Fruit fly (Drosophila melanogaster) whole organism, embryonic: ENCODE measurements around the gene Lim3.

ENCODE experiments used
- Atf6 ChIP-seq: fragments of 200-800 bp; sonication (Bioruptor generic); IDR thresholded peaks from 2 replicates; pipeline ENCODE4 v1.3.6; 2022; ENCODE audit warnings: missing biosample characterization, missing genetic modification characterization
- Blimp-1 ChIP-seq: fragments of 200-800 bp; sonication (Bioruptor generic); optimal IDR thresholded peaks from 3 replicates; lab custom pipeline; 2018; ENCODE audit warnings: missing biosample characterization, missing genetic modification characterization, mild to moderate bottlenecking, moderate library complexity, missing genetic modification reagents
- CG10267 ChIP-seq: fragments of 200-800 bp; sonication (Bioruptor generic); optimal IDR thresholded peaks from 2 replicates; lab custom pipeline; 2018; ENCODE audit warnings: missing biosample characterization, mild to moderate bottlenecking, missing genetic modification characterization, moderate library complexity
- CG12155 ChIP-seq: fragments of 200-800 bp; sonication (Bioruptor generic); optimal IDR thresholded peaks from 3 replicates; lab custom pipeline; 2016; ENCODE audit warnings: missing biosample characterization, missing genetic modification characterization
- CG14441 ChIP-seq: fragments of 200-800 bp; sonication (Bioruptor generic); IDR thresholded peaks from 2 replicates; pipeline ENCODE4 v1.3.6; 2022; ENCODE audit warnings: missing biosample characterization, missing genetic modification characterization
- CG15073 ChIP-seq: fragments of 200-800 bp; sonication (Bioruptor generic); optimal IDR thresholded peaks from 2 replicates; lab custom pipeline; 2016; ENCODE audit warnings: missing biosample characterization, missing genetic modification characterization
- CG17361 ChIP-seq: fragments of 200-800 bp; sonication (Bioruptor generic); IDR thresholded peaks from 3 replicates; pipeline ENCODE4 v1.3.6; 2022; ENCODE audit warnings: missing biosample characterization, missing genetic modification characterization
- CG17568 ChIP-seq: fragments of 200-800 bp; sonication (Bioruptor generic); optimal IDR thresholded peaks from 2 replicates; lab custom pipeline; 2018; ENCODE audit warnings: missing biosample characterization, mild to moderate bottlenecking, missing genetic modification characterization, moderate library complexity
- CG1832 ChIP-seq: fragments of 200-800 bp; sonication (Bioruptor generic); optimal IDR thresholded peaks from 2 replicates; lab custom pipeline; 2017; ENCODE audit warnings: missing biosample characterization, mild to moderate bottlenecking, missing genetic modification characterization, inconsistent platforms
- CG2712 ChIP-seq: fragments of 200-800 bp; optimal IDR thresholded peaks from 3 replicates; lab custom pipeline; 2019; ENCODE audit warnings: missing biosample characterization, mild to moderate bottlenecking, missing genetic modification characterization, moderate library complexity
- CG31388 ChIP-seq: fragments of 200-800 bp; sonication (Bioruptor generic); optimal IDR thresholded peaks from 2 replicates; lab custom pipeline; 2016; ENCODE audit warnings: missing biosample characterization, missing genetic modification characterization
- CG32772 ChIP-seq: fragments of 200-800 bp; sonication (Bioruptor generic); IDR thresholded peaks from 2 replicates; pipeline ENCODE4 v1.3.6; 2022; ENCODE audit warnings: missing biosample characterization, missing genetic modification characterization
- CG3281 ChIP-seq: fragments of 200-800 bp; sonication (Bioruptor generic); optimal IDR thresholded peaks from 3 replicates; lab custom pipeline; 2017; ENCODE audit warnings: missing biosample characterization, mild to moderate bottlenecking, missing genetic modification characterization
- CG4360 ChIP-seq: fragments of 200-800 bp; sonication (Bioruptor generic); IDR thresholded peaks from 2 replicates; pipeline ENCODE4 v1.3.6; 2022; ENCODE audit warnings: missing biosample characterization, missing genetic modification characterization
- CG5180 ChIP-seq: fragments of 200-800 bp; sonication (Bioruptor generic); optimal IDR thresholded peaks from 3 replicates; lab custom pipeline; 2017; ENCODE audit warnings: missing biosample characterization, missing genetic modification characterization, mild to moderate bottlenecking, moderate library complexity, missing genetic modification reagents
- CG6854 ChIP-seq: fragments of 200-800 bp; sonication (Bioruptor generic); optimal IDR thresholded peaks from 3 replicates; lab custom pipeline; 2017; ENCODE audit warnings: missing biosample characterization, mild to moderate bottlenecking, missing genetic modification characterization
- CG7839 ChIP-seq: fragments of 200-800 bp; sonication (Bioruptor generic); optimal IDR thresholded peaks from 3 replicates; lab custom pipeline; 2018; ENCODE audit warnings: missing biosample characterization, mild to moderate bottlenecking, missing genetic modification characterization, moderate library complexity
- CG9609 ChIP-seq: fragments of 200-800 bp; sonication (Bioruptor generic); optimal IDR thresholded peaks from 3 replicates; lab custom pipeline; 2016; ENCODE audit warnings: missing biosample characterization, missing genetic modification characterization
- CTCF ChIP-seq: fragments of 200-800 bp; sonication (Bioruptor generic); optimal IDR thresholded peaks from 2 replicates; lab custom pipeline; 2017; ENCODE audit warnings: missing biosample characterization, mild to moderate bottlenecking, missing genetic modification characterization, moderate library complexity
- Dad ChIP-seq: fragments of 200-800 bp; sonication (Bioruptor generic); optimal IDR thresholded peaks from 3 replicates; lab custom pipeline; 2016; ENCODE audit warnings: missing biosample characterization, missing genetic modification characterization
- Dfd ChIP-seq, 2 experiments: fragments of >200 bp; optimal IDR thresholded peaks; 2 replicates each; lab custom pipeline; 2017; ENCODE audit warnings: missing biosample characterization in 2 of 2, missing genetic modification characterization in 2 of 2
- Dip3 ChIP-seq: fragments of 200-800 bp; sonication (Bioruptor generic); optimal IDR thresholded peaks from 3 replicates; lab custom pipeline; 2016; ENCODE audit warnings: missing biosample characterization, missing genetic modification characterization
- Dref ChIP-seq: fragments of 200-800 bp; sonication (Bioruptor generic); IDR thresholded peaks from 2 replicates; pipeline ENCODE4 v1.3.6; 2022; ENCODE audit warnings: missing biosample characterization, missing genetic modification characterization
- Drgx ChIP-seq: fragments of 200-800 bp; sonication (Bioruptor generic); IDR thresholded peaks from 2 replicates; pipeline ENCODE4 v1.3.6; 2022; ENCODE audit warnings: missing biosample characterization, missing genetic modification characterization
- Ets65A ChIP-seq: fragments of 200-800 bp; sonication (Bioruptor generic); peaks from one replicate; lab custom pipeline; 2016; ENCODE audit warnings: missing biosample characterization, missing genetic modification characterization
- Fer3 ChIP-seq: fragments of 200-800 bp; sonication (Bioruptor generic); optimal IDR thresholded peaks from 2 replicates; lab custom pipeline; 2018; ENCODE audit warnings: missing biosample characterization, mild to moderate bottlenecking, missing genetic modification characterization, moderate library complexity
- Hey ChIP-seq: fragments of 200-800 bp; sonication (Bioruptor generic); optimal IDR thresholded peaks from 3 replicates; lab custom pipeline; 2018; ENCODE audit warnings: missing biosample characterization, mild to moderate bottlenecking, missing genetic modification characterization
- Hsf ChIP-seq: fragments of 200-800 bp; sonication (Bioruptor generic); optimal IDR thresholded peaks from 3 replicates; lab custom pipeline; 2016; ENCODE audit warnings: missing biosample characterization, missing genetic modification characterization
- Med ChIP-seq: fragments of 200-800 bp; sonication (Bioruptor generic); peaks from one replicate; lab custom pipeline; 2016; ENCODE audit warnings: missing biosample characterization, missing genetic modification characterization, mild to moderate bottlenecking, inconsistent platforms, moderate library complexity
- Mrtf ChIP-seq: fragments of 200-800 bp; sonication (Bioruptor generic); IDR thresholded peaks from 3 replicates; pipeline ENCODE4 v1.3.6; 2022; ENCODE audit warnings: missing biosample characterization, missing genetic modification characterization
- Opbp ChIP-seq: fragments of 200-800 bp; sonication (Bioruptor generic); IDR thresholded peaks from 3 replicates; pipeline ENCODE4 v1.3.6; 2022; ENCODE audit warnings: missing biosample characterization, missing genetic modification characterization; ENCODE audit not compliant: partially characterized antibody
- Rfx ChIP-seq: fragments of 200-800 bp; sonication (Bioruptor generic); IDR thresholded peaks from 2 replicates; pipeline ENCODE4 v1.3.6; 2022; ENCODE audit warnings: missing biosample characterization, missing genetic modification characterization
- Sin3A ChIP-seq: fragments of >200 bp; optimal IDR thresholded peaks from 2 replicates; lab custom pipeline; 2018
- Spps ChIP-seq: fragments of 200-800 bp; sonication (Bioruptor generic); optimal IDR thresholded peaks from 2 replicates; lab custom pipeline; 2018; ENCODE audit warnings: missing biosample characterization, mild to moderate bottlenecking, missing genetic modification characterization
- Trl ChIP-seq, 3 experiments: fragments of >200 bp in 2 of 3; fragments of 200-800 bp in 1 of 3; sonication (Bioruptor generic) in 1 of 3; optimal IDR thresholded peaks; 2 replicates in 1 of 3; 3 replicates in 2 of 3; lab custom pipeline; 2016 to 2017; ENCODE audit warnings: missing biosample characterization in 1 of 3, missing genetic modification characterization in 1 of 3
- chinmo ChIP-seq: fragments of 200-800 bp; sonication (Bioruptor generic); IDR thresholded peaks from 4 replicates; pipeline ENCODE4 v1.3.6; 2022; ENCODE audit warnings: missing biosample characterization, missing genetic modification characterization; ENCODE audit not compliant: partially characterized antibody
- dmrt11E ChIP-seq: fragments of 200-800 bp; sonication (Bioruptor generic); optimal IDR thresholded peaks from 3 replicates; lab custom pipeline; 2018; ENCODE audit warnings: missing biosample characterization, mild to moderate bottlenecking, missing genetic modification characterization, moderate library complexity
- dysf ChIP-seq: fragments of 200-800 bp; sonication (Bioruptor generic); IDR thresholded peaks from 3 replicates; pipeline ENCODE4 v1.3.6; 2022; ENCODE audit warnings: missing biosample characterization, missing genetic modification characterization
- fd64A ChIP-seq: fragments of 200-800 bp; sonication (Bioruptor generic); optimal IDR thresholded peaks from 3 replicates; lab custom pipeline; 2018; ENCODE audit warnings: missing biosample characterization, mild to moderate bottlenecking, missing genetic modification characterization
- gem ChIP-seq: fragments of 200-800 bp; sonication (Bioruptor generic); optimal IDR thresholded peaks from 2 replicates; lab custom pipeline; 2019; ENCODE audit warnings: missing biosample characterization, mild to moderate bottlenecking, missing genetic modification characterization, moderate library complexity
- grn ChIP-seq: fragments of 200-800 bp; sonication (Bioruptor generic); optimal IDR thresholded peaks from 3 replicates; lab custom pipeline; 2017; ENCODE audit warnings: missing biosample characterization, missing genetic modification characterization
- lbe ChIP-seq: fragments of 200-800 bp; sonication (Bioruptor generic); optimal IDR thresholded peaks from 2 replicates; lab custom pipeline; 2016; ENCODE audit warnings: missing biosample characterization, mild to moderate bottlenecking, missing genetic modification characterization
- lola ChIP-seq, 3 experiments: fragments of >200 bp in 2 of 3; fragments of 200-800 bp in 1 of 3; sonication (Bioruptor generic) in 1 of 3; optimal IDR thresholded peaks; 2 replicates each; lab custom pipeline; 2017 to 2019; ENCODE audit warnings: missing biosample characterization in 3 of 3, missing genetic modification characterization in 3 of 3, mild to moderate bottlenecking in 1 of 3, moderate library complexity in 1 of 3
- nerfin-1 ChIP-seq: fragments of 200-800 bp; sonication (Bioruptor generic); optimal IDR thresholded peaks from 3 replicates; lab custom pipeline; 2019; ENCODE audit warnings: missing biosample characterization, mild to moderate bottlenecking, missing genetic modification characterization, moderate library complexity
- phol ChIP-seq: fragments of 200-800 bp; sonication (Bioruptor generic); optimal IDR thresholded peaks from 3 replicates; lab custom pipeline; 2018; ENCODE audit warnings: missing biosample characterization, mild to moderate bottlenecking, missing genetic modification characterization, moderate library complexity
- pita ChIP-seq: fragments of 200-800 bp; sonication (Bioruptor generic); optimal IDR thresholded peaks from 2 replicates; lab custom pipeline; 2017; ENCODE audit warnings: missing biosample characterization, mild to moderate bottlenecking, missing genetic modification characterization
- prd ChIP-seq, 3 experiments: fragments of >200 bp in 2 of 3; fragments of 200-800 bp in 1 of 3; sonication (Bioruptor generic) in 1 of 3; optimal IDR thresholded peaks in 2 of 3; IDR thresholded peaks in 1 of 3; 2 replicates in 2 of 3; 3 replicates in 1 of 3; pipeline versions ENCODE4 v1.3.6 to Lab custom; 2017 to 2022; ENCODE audit warnings: missing biosample characterization in 1 of 3, missing genetic modification characterization in 1 of 3
- sens ChIP-seq: fragments of 200-800 bp; sonication (Bioruptor generic); peaks from one replicate; lab custom pipeline; 2016; ENCODE audit warnings: missing biosample characterization, missing genetic modification characterization
- vvl ChIP-seq: fragments of 200-800 bp; sonication (Bioruptor generic); IDR thresholded peaks from 2 replicates; pipeline ENCODE4 v1.3.6; 2022; ENCODE audit warnings: missing biosample characterization, missing genetic modification characterization

The Lim3 gene

DNA sequence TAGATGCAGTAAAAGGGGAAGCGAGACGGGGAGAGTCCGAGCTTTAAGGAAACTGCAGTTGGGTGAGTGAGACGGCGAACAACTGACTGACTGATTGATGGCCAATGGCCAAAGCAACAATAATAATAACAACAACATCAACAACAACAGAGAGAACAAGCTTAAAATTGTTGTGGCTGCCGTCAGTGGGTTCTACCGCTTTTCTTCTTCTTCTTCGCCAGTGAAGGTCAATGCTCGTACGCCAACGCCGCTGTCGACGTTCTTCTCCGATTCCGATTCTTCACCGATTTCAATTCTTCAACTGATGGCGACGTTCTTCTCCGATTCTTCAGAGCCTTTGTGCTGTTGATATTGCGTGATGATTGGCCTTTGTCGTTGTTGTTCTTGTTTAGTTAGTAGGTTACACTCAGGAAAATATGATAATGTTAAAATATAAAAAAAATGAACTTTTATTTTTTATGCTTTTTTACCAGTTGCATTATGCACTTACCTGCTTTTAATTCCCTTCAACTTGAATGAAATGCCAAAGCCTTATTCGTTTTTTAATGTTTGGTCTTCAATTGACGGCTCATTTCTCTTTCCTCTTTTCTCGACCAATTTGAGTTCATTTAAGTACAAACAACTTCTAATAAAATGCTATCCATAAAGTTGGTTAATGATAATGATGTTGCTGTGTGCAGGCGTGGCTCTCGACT, 34.1 kb upstream of the Lim3 start (continued):
- TF ChIP-seq fd64A (GFP tag; lab: Kevin White, UChicago) (no peak), CG6854 (GFP tag; lab: Kevin White, UChicago) (no peak), sens (GFP tag; lab: Kevin White, UChicago) (peak; percentile 83), CG7839 (tag; lab: Kevin White, UChicago) (peak; percentile 22), CG17361 (GFP tag; lab: Robert Waterston, UW) (no peak), Spps (peak; percentile 4), CG10267 (no peak), chinmo (peak; percentile 85), CG32772 (no peak), CG12155 (GFP tag; lab: Kevin White, UChicago) (no peak), grn (no peak), pita (no peak), phol (tag; lab: Kevin White, UChicago) (peak; percentile 10), Trl (optimal IDR thresholded peaks at IDR 0.05; lab: Kevin White, UChicago) (no peak), Trl (GFP tag; optimal IDR thresholded peaks at IDR 0.05; lab: Kevin White, UChicago) (peak; percentile 13), CG2712 (tag; lab: Kevin White, UChicago) (peak; percentile 21), Hey (no peak), Dref (no peak), CG1832 (GFP tag; lab: Kevin White, UChicago) (peak; percentile 13), CG5180 (GFP tag; lab: Kevin White, UChicago) (no peak), CG15073 (GFP tag; lab: Kevin White, UChicago) (no peak), lbe (peak; percentile 58), Drgx (GFP tag; lab: Robert Waterston, UW) (peak; percentile 40), Sin3A (lab: Kevin White, UChicago) (no peak), vvl (GFP tag; lab: Robert Waterston, UW) (peak; percentile 13; the same call in 1 of the 2 replicates), Dfd (GFP tag; optimal IDR thresholded peaks at IDR 0.05; lab: Kevin White, UChicago) (no peak), Opbp (GFP tag; lab: Robert Waterston, UW) (no peak), Med (GFP tag; lab: Kevin White, UChicago) (peak; percentile 59), CG3281 (peak; percentile 6), CG4360 (GFP tag; lab: Robert Waterston, UW) (0 out of 2 replicates have a peak, but pooled peaks have one; percentile 9), Blimp-1 (GFP tag; lab: Kevin White, UChicago) (peak; percentile 37), Mrtf (GFP tag; lab: Robert Waterston, UW) (no peak), Dad (GFP tag; lab: Kevin White, UChicago) (no peak), dysf (GFP tag; lab: Robert Waterston, UW) (0 out of 3 replicates have a peak, but pooled peaks have one; percentile 26), dmrt11E (tag; lab: Kevin White, UChicago) (peak; percentile 27), prd (optimal IDR thresholded peaks at IDR 0.05; lab: Kevin White, UChicago) (no peak), prd (GFP tag; IDR thresholded peaks at IDR 0.05; lab: Robert Waterston, UW) (0 out of 3 replicates have a peak, but pooled peaks have one; percentile 16), gem (tag; lab: Kevin White, UChicago) (peak; percentile 53), CTCF (no peak), nerfin-1 (tag; lab: Kevin White, UChicago) (no peak), Rfx (GFP tag; lab: Robert Waterston, UW) (0 out of 2 replicates have a peak, but pooled peaks have one; percentile 26), Atf6 (GFP tag; lab: Robert Waterston, UW) (0 out of 2 replicates have a peak, but pooled peaks have one; percentile 41), Dip3 (GFP tag; lab: Kevin White, UChicago) (peak; percentile 2), lola (GFP tag; optimal IDR thresholded peaks at IDR 0.05; lab: Kevin White, UChicago) (peak in 1 of 3 experiments; percentile 9), Hsf (peak; percentile 21), Fer3 (tag; lab: Kevin White, UChicago) (peak; percentile 12), CG31388 (GFP tag; lab: Kevin White, UChicago) (no peak), Ets65A (GFP tag; lab: Kevin White, UChicago) (no peak), CG14441 (GFP tag; lab: Robert Waterston, UW) (no peak), CG9609 (GFP tag; lab: Kevin White, UChicago) (no peak), CG17568 (no peak)
